Worm (Caenorhabditis elegans) whole organism, L2 larva: ENCODE measurements around the gene pnk-4.

Experiments used
- ama-1 ChIP-seq: fragments of 150-350 bp; optimal IDR thresholded peaks from 2 replicates; lab custom pipeline; 2018; ENCODE audit warnings: inconsistent platforms
- crh-2 ChIP-seq: sonication (generic microtip); optimal IDR thresholded peaks from 2 replicates; lab custom pipeline; 2017; ENCODE audit warnings: missing biosample characterization, missing genetic modification characterization
- dmd-4 ChIP-seq: sonication (generic microtip); optimal IDR thresholded peaks from 2 replicates; lab custom pipeline; 2017; ENCODE audit warnings: missing biosample characterization, missing genetic modification characterization
- egl-27 ChIP-seq: sonication (generic microtip); optimal IDR thresholded peaks from 3 replicates; lab custom pipeline; 2017; ENCODE audit warnings: missing biosample characterization, missing genetic modification reagents, missing genetic modification characterization
- fos-1 ChIP-seq: fragments of 150-350 bp; optimal IDR thresholded peaks from 2 replicates; lab custom pipeline; 2014; ENCODE audit warnings: missing biosample characterization, missing genetic modification characterization
- lin-39 ChIP-seq: fragments of 150-350 bp; optimal IDR thresholded peaks from 2 replicates; lab custom pipeline; 2014; ENCODE audit warnings: missing biosample characterization, missing genetic modification reagents, missing genetic modification characterization
- nhr-11 ChIP-seq: fragments of 150-350 bp; optimal IDR thresholded peaks from 2 replicates; lab custom pipeline; 2014; ENCODE audit warnings: missing biosample characterization, missing genetic modification characterization
- skn-1 ChIP-seq: sonication (generic microtip); optimal IDR thresholded peaks from 2 replicates; lab custom pipeline; 2017; ENCODE audit warnings: missing biosample characterization, missing genetic modification characterization
- zag-1 ChIP-seq: fragments of 150-350 bp; optimal IDR thresholded peaks from 2 replicates; lab custom pipeline; 2014; ENCODE audit warnings: missing biosample characterization, missing genetic modification characterization
- ztf-11 ChIP-seq: sonication (generic microtip); optimal IDR thresholded peaks from 2 replicates; lab custom pipeline; 2017; ENCODE audit warnings: missing biosample characterization, missing genetic modification characterization

DNA sequence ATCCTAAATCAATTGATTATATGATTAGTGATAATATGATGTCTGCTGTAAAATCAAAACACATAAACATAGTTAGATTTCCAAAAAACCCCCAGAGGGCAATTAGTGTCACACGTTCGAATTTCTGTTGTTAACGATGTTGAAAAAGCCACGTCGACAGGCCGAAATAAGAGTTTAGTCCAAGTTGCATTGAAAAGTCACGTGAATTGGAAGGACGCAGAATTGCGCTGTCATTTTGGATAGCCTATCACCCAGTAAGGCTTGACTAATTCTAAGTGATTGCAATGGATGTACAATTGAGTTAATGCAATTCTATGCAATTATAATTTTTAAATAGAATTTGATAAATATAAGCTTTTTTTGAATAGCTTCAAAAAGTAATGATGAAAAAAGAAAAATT is 47.9 kb downstream of the pnk-4 start:
- no peak for TF ChIP-seq zag-1
- no peak for TF ChIP-seq fos-1 (tag; lab: Kevin White, UChicago)
- TF ChIP-seq crh-2 (tag; lab: Kevin White, UChicago): peak; percentile 76
- TF ChIP-seq egl-27 (tag; lab: Kevin White, UChicago): no peak
- TF ChIP-seq ama-1 (lab: Kevin White, UChicago): no peak
- no peak for TF ChIP-seq ztf-11
- no peak for TF ChIP-seq nhr-11 (tag; lab: Kevin White, UChicago)
- TF ChIP-seq skn-1: no peak
- no peak for TF ChIP-seq lin-39 (tag; lab: Kevin White, UChicago)
- no peak for TF ChIP-seq dmd-4
